Fruit fly (Drosophila melanogaster) S2 (cell line): Measurements from ENCODE around the gene pygo.

Source experiments
- CG8478 ChIP-seq: fragments of >200 bp; optimal IDR thresholded peaks from 2 replicates; lab custom pipeline; 2018
- CTCF ChIP-seq, 2 experiments: fragments of >200 bp; optimal IDR thresholded peaks; 2 replicates each; lab custom pipeline; 2018

- TF ChIP-seq CG8478 (lab: Kevin White, UChicago) (no peak), CTCF (optimal IDR thresholded peaks at IDR 0.05; lab: Kevin White, UChicago) (no peak)
Observed at dm6 chr3R:31627186-31627585, 46.7 kb upstream of the pygo start.
